Fruit fly (Drosophila melanogaster) whole organism, wandering third instar larva: ENCODE measurements around the gene DNaseII.

ENCODE experiments used
- CG9705 ChIP-seq: fragments of 200-800 bp; sonication (Bioruptor generic); optimal IDR thresholded peaks from 2 replicates; lab custom pipeline; 2018; ENCODE audit warnings: missing biosample characterization, mild to moderate bottlenecking, missing genetic modification characterization
- CrebA ChIP-seq: fragments of 200-800 bp; sonication (Bioruptor generic); optimal IDR thresholded peaks from 2 replicates; lab custom pipeline; 2016; ENCODE audit warnings: missing biosample characterization, mild to moderate bottlenecking, missing genetic modification characterization, borderline replicate concordance
- Dfd ChIP-seq: fragments of >200 bp; optimal IDR thresholded peaks from 2 replicates; lab custom pipeline; 2017; ENCODE audit warnings: missing biosample characterization, missing genetic modification characterization
- Dif ChIP-seq: fragments of 200-275, 200-300 bp; sonication (Bioruptor generic); optimal IDR thresholded peaks from 2 replicates; lab custom pipeline; 2018; ENCODE audit warnings: missing biosample characterization, missing genetic modification characterization; ENCODE audit not compliant: partially characterized antibody
- GATAd ChIP-seq: sonication (Bioruptor generic); optimal IDR thresholded peaks from 2 replicates; lab custom pipeline; 2016; ENCODE audit warnings: missing biosample characterization, missing genetic modification characterization
- HLH106 ChIP-seq: fragments of 200-800 bp; optimal IDR thresholded peaks from 3 replicates; lab custom pipeline; 2019; ENCODE audit warnings: missing biosample characterization, mild to moderate bottlenecking, missing genetic modification characterization, moderate library complexity
- Hnf4 ChIP-seq: fragments of 200-800 bp; sonication (Bioruptor generic); optimal IDR thresholded peaks from 2 replicates; lab custom pipeline; 2016; ENCODE audit warnings: missing biosample characterization, mild to moderate bottlenecking, missing genetic modification characterization
- Myc ChIP-seq: fragments of >200 bp; optimal IDR thresholded peaks from 2 replicates; lab custom pipeline; 2017
- N ChIP-seq: fragments of >200 bp; optimal IDR thresholded peaks from 2 replicates; lab custom pipeline; 2018; ENCODE audit warnings: missing biosample characterization, missing external identifiers, missing genetic modification characterization
- OdsH ChIP-seq: fragments of 200-800 bp; sonication (Bioruptor generic); optimal IDR thresholded peaks from 2 replicates; lab custom pipeline; 2016; ENCODE audit warnings: missing biosample characterization, mild to moderate bottlenecking, missing genetic modification characterization
- Rel ChIP-seq, 2 experiments: fragments of 200-800 bp; sonication (Bioruptor generic) in 1 of 2; optimal IDR thresholded peaks; 2 replicates in 1 of 2; 3 replicates in 1 of 2; lab custom pipeline; 2016 to 2019; ENCODE audit warnings: mild to moderate bottlenecking in 2 of 2, missing biosample characterization in 2 of 2, missing genetic modification characterization in 2 of 2, moderate library complexity in 1 of 2
- Sp1 ChIP-seq: fragments of 200-800 bp; sonication (Bioruptor generic); optimal IDR thresholded peaks from 3 replicates; lab custom pipeline; 2019; ENCODE audit warnings: missing biosample characterization, mild to moderate bottlenecking, missing genetic modification characterization, moderate library complexity
- Vsx2 ChIP-seq: fragments of 200-300, 225-300 bp; sonication (Bioruptor generic); optimal IDR thresholded peaks from 2 replicates; lab custom pipeline; 2018; ENCODE audit warnings: missing biosample characterization, missing genetic modification characterization; ENCODE audit not compliant: partially characterized antibody
- br ChIP-seq: fragments of 200-800 bp; sonication (Bioruptor generic); optimal IDR thresholded peaks from 2 replicates; lab custom pipeline; 2016; ENCODE audit warnings: missing biosample characterization, missing genetic modification characterization
- brk ChIP-seq: fragments of 200-800 bp; sonication (Bioruptor generic); optimal IDR thresholded peaks from 2 replicates; lab custom pipeline; 2016; ENCODE audit warnings: missing biosample characterization, mild to moderate bottlenecking, missing genetic modification characterization
- dl ChIP-seq, 2 experiments: fragments of 175-275, 200-275 bp in 1 of 2; fragments of 200-275 bp in 1 of 2; sonication (Bioruptor generic); optimal IDR thresholded peaks; lab custom pipeline; 2018; ENCODE audit warnings: mild to moderate bottlenecking in 2 of 2, missing biosample characterization in 2 of 2, missing genetic modification characterization in 2 of 2, moderate library complexity in 2 of 2; ENCODE audit not compliant: partially characterized antibody in 2 of 2, insufficient read depth in 1 of 2
- dmrt93B ChIP-seq: fragments of 200-800 bp; sonication (Bioruptor generic); optimal IDR thresholded peaks from 2 replicates; lab custom pipeline; 2018; ENCODE audit warnings: missing biosample characterization, mild to moderate bottlenecking, missing genetic modification characterization
- dsf ChIP-seq: sonication (Bioruptor generic); optimal IDR thresholded peaks from 2 replicates; lab custom pipeline; 2016; ENCODE audit warnings: missing biosample characterization, missing genetic modification characterization, borderline replicate concordance
- ey ChIP-seq: fragments of 200-800 bp; sonication (Bioruptor generic); optimal IDR thresholded peaks from 2 replicates; lab custom pipeline; 2016; ENCODE audit warnings: missing biosample characterization, missing genetic modification characterization
- foxo ChIP-seq, 2 experiments: fragments of 200-800 bp; sonication (Bioruptor generic); optimal IDR thresholded peaks; 2 replicates in 1 of 2; 3 replicates in 1 of 2; lab custom pipeline; 2016 to 2017; ENCODE audit warnings: missing biosample characterization in 2 of 2, missing genetic modification characterization in 2 of 2
- fru ChIP-seq: fragments of 200-800 bp; sonication (Bioruptor generic); optimal IDR thresholded peaks from 3 replicates; lab custom pipeline; 2016; ENCODE audit warnings: missing biosample characterization, mild to moderate bottlenecking, missing genetic modification characterization
- h ChIP-seq: fragments of 200-800 bp; sonication (Bioruptor generic); optimal IDR thresholded peaks from 3 replicates; lab custom pipeline; 2016; ENCODE audit warnings: missing biosample characterization, mild to moderate bottlenecking, missing genetic modification characterization
- jim ChIP-seq: fragments of 175-275, 200-325 bp; sonication (Bioruptor generic); optimal IDR thresholded peaks from 2 replicates; lab custom pipeline; 2016; ENCODE audit warnings: missing biosample characterization, mild to moderate bottlenecking, missing genetic modification characterization
- lola ChIP-seq: fragments of >200 bp; optimal IDR thresholded peaks from 2 replicates; lab custom pipeline; 2017; ENCODE audit warnings: missing biosample characterization, missing genetic modification characterization
- pan ChIP-seq: fragments of >200 bp; optimal IDR thresholded peaks from 2 replicates; lab custom pipeline; 2017
- psq ChIP-seq: fragments of 200-800 bp; sonication (Bioruptor generic); optimal IDR thresholded peaks from 3 replicates; lab custom pipeline; 2017; ENCODE audit warnings: missing biosample characterization, mild to moderate bottlenecking, missing genetic modification characterization, moderate library complexity
- rgr ChIP-seq: fragments of 200-800 bp; sonication (Bioruptor generic); optimal IDR thresholded peaks from 3 replicates; lab custom pipeline; 2016; ENCODE audit warnings: missing biosample characterization, mild to moderate bottlenecking, missing genetic modification characterization
- sage ChIP-seq: fragments of 200-800 bp; sonication (Bioruptor generic); optimal IDR thresholded peaks from 2 replicates; lab custom pipeline; 2016; ENCODE audit warnings: missing biosample characterization, mild to moderate bottlenecking, missing genetic modification characterization
- sv ChIP-seq: fragments of 200-800 bp; sonication (Bioruptor generic); optimal IDR thresholded peaks from 3 replicates; lab custom pipeline; 2016; ENCODE audit warnings: missing biosample characterization, missing genetic modification characterization
- tai ChIP-seq: sonication (Bioruptor generic); optimal IDR thresholded peaks from 2 replicates; lab custom pipeline; 2016; ENCODE audit warnings: missing biosample characterization, missing genetic modification characterization

DNaseII gene

dm6 chr3R:18018828-18019461 lies at the start of gene DNaseII:
Gene DNaseII, plus strand, starts transcription at chr3R:18019375.
- TF ChIP-seq lola (GFP tag; lab: Kevin White, UChicago) (no peak), rgr (peak; percentile 79), sv (GFP tag; lab: Kevin White, UChicago) (peak; percentile 8), fru (GFP tag; lab: Kevin White, UChicago) (peak; percentile 59), HLH106 (tag; lab: Kevin White, UChicago) (peak; percentile 43), ey (GFP tag; lab: Kevin White, UChicago) (peak; percentile 60), CrebA (GFP tag; lab: Kevin White, UChicago) (no peak), OdsH (GFP tag; lab: Kevin White, UChicago) (peak; percentile 65), dl (GFP tag; optimal IDR thresholded peaks at IDR 0.05; lab: Kevin White, UChicago; ENCODE audit: insufficient read depth in 1 of 2, partially characterized antibody in 2 of 2) (no peak), Myc (no peak), foxo (GFP tag; optimal IDR thresholded peaks at IDR 0.05; lab: Kevin White, UChicago) (peak in 1 of 2 experiments; percentile 71), Rel (GFP tag; optimal IDR thresholded peaks at IDR 0.05; lab: Kevin White, UChicago) (no peak), Rel (tag; optimal IDR thresholded peaks at IDR 0.05; lab: Kevin White, UChicago) (no peak), CG9705 (GFP tag; lab: Kevin White, UChicago) (no peak), dsf (GFP tag; lab: Kevin White, UChicago) (no peak), Dif (GFP tag; lab: Kevin White, UChicago) (no peak), Vsx2 (GFP tag; lab: Kevin White, UChicago) (no peak), psq (peak; percentile 51), sage (GFP tag; lab: Kevin White, UChicago) (no peak), Hnf4 (peak; percentile 25), dmrt93B (GFP tag; lab: Kevin White, UChicago) (no peak), tai (peak; percentile 6), GATAd (GFP tag; lab: Kevin White, UChicago) (no peak), h (GFP tag; lab: Kevin White, UChicago) (peak; percentile 62), br (peak; percentile 77), Sp1 (GFP tag; lab: Kevin White, UChicago) (peak; percentile 43), brk (GFP tag; lab: Kevin White, UChicago) (peak; percentile 20), pan (lab: Kevin White, UChicago) (no peak)
- TF ChIP-seq, all 38 proteins: peak for 14

- TF ChIP-seq jim (GFP tag; lab: Kevin White, UChicago) (no peak), psq (no peak)
These were observed 48.3 kb upstream of the DNaseII start for dm6 chr3R:17970842-17971241.

- TF ChIP-seq Dif (GFP tag; lab: Kevin White, UChicago), result no peak
- no peak for TF ChIP-seq Hnf4
- TF ChIP-seq fru (GFP tag; lab: Kevin White, UChicago), result no peak
- TF ChIP-seq ey (GFP tag; lab: Kevin White, UChicago), result no peak
- no peak for TF ChIP-seq N (GFP tag; lab: Kevin White, UChicago)
- TF ChIP-seq Dfd (GFP tag; lab: Kevin White, UChicago), result no peak
- TF ChIP-seq Rel (GFP tag; optimal IDR thresholded peaks at IDR 0.05; lab: Kevin White, UChicago), result no peak
- TF ChIP-seq Rel (tag; optimal IDR thresholded peaks at IDR 0.05; lab: Kevin White, UChicago), result no peak
- no peak for TF ChIP-seq pan (lab: Kevin White, UChicago)
These were observed 14.5 kb upstream of the DNaseII start for dm6 chr3R:18004698-18005097.

DNA sequence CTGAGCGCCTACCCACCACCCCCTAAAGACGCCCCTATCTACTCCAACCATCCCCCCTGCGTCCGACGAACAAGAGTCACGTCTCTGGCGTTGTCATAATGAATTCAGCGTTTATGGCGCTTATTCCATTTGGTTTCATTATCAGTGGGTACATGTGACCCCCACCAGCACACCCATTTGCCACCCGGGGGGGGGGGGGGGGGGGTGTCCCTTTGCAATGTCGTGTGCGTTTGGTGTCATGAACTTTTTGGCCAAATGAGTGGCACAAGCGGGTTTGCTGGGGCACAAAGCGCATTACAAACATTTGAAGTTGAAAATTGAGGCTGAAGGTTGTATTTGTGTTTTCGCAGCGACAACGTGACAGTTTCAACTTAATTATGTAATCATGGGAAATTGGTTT lies 12.7 kb upstream of the DNaseII start:
- peak; percentile 46 for TF ChIP-seq Dfd (GFP tag; lab: Kevin White, UChicago)
- TF ChIP-seq CrebA (GFP tag; lab: Kevin White, UChicago), result no peak

dm6 chr3R:18013149-18013548 lies 6.0 kb upstream of the DNaseII start:
- TF ChIP-seq psq (no peak), Dfd (GFP tag; lab: Kevin White, UChicago) (peak; percentile 97)
- TF ChIP-seq, all 38 proteins: peak for 1
